Worm (Caenorhabditis elegans): Measurements from ENCODE around the gene F28A10.8.
"Not testable (repeated sequence)": the region's sequence is repeated elsewhere in the genome, so short reads cannot be mapped to it uniquely, and the experiment has no call there.

F28A10.8 gene

ce11 chrII:868240-868864 lies 30.0 kb upstream of the F28A10.8 start, which contains the start of gene fbxc-51:
Gene fbxc-51, plus strand, starts transcription at chrII:868814.
- TF ChIP-seq nhr-102 (tag; optimal IDR thresholded peaks at IDR 0.05) (no peak), R02D3.7 (tag; optimal IDR thresholded peaks at IDR 0.05) (no peak), lin-15B (tag; optimal IDR thresholded peaks at IDR 0.05) (no peak), ceh-32 (tag; optimal IDR thresholded peaks at IDR 0.05; ENCODE audit: poor library complexity) (no peak), egl-27 (tag; optimal IDR thresholded peaks at IDR 0.05) (no peak), daf-12 (tag; optimal IDR thresholded peaks at IDR 0.05) (no peak), dmd-8 (GFP tag; IDR thresholded peaks at IDR 0.05) (no peak), daf-19 (GFP tag; conservative IDR thresholded peaks at IDR 0.05) (no peak), mes-2 (tag; optimal IDR thresholded peaks at IDR 0.05; ENCODE audit: poor library complexity, severe bottlenecking) (no peak), nhr-11 (tag; optimal IDR thresholded peaks at IDR 0.05) (no peak), lir-3 (tag; optimal IDR thresholded peaks at IDR 0.05) (no peak), tag-97 (GFP tag; IDR thresholded peaks at IDR 0.05) (no peak), mdl-1 (tag; optimal IDR thresholded peaks at IDR 0.05) (no peak), dmd-6 (GFP tag; IDR thresholded peaks at IDR 0.05) (no peak), F44E2.7 (GFP tag; IDR thresholded peaks at IDR 0.05) (no peak), Y5F2A.4 (GFP tag; optimal IDR thresholded peaks at IDR 0.05) (no peak), madf-5 (GFP tag; IDR thresholded peaks at IDR 0.05) (no peak), F37D6.2 (tag; optimal IDR thresholded peaks at IDR 0.05) (no peak)

- TF ChIP-seq aha-1 (tag) (peak; percentile 35), Y105C5A.15 (GFP tag; IDR thresholded peaks at IDR 0.05) (no peak)
Measured at ce11 chrII:866801-867200, 28.5 kb upstream of the F28A10.8 start, which contains the start of gene Y46B2A.3. Gene Y46B2A.3, minus strand, starts transcription at chrII:866901.

ce11 chrII:861564-861963 lies 23.2 kb upstream of the F28A10.8 start, which contains the start of gene Y46B2A.4:
Gene Y46B2A.4, plus strand, starts transcription at chrII:861864.
- TF ChIP-seq R02D3.7 (tag; optimal IDR thresholded peaks at IDR 0.05) (no peak), Y48G9A.11 (GFP tag; IDR thresholded peaks at IDR 0.05) (no peak), lir-3 (tag; optimal IDR thresholded peaks at IDR 0.05) (no peak), lsy-2 (tag; optimal IDR thresholded peaks at IDR 0.05) (no peak), rbr-2 (tag; optimal IDR thresholded peaks at IDR 0.05) (no peak), nhr-28 (tag; optimal IDR thresholded peaks at IDR 0.05) (no peak), lin-39 (tag; optimal IDR thresholded peaks at IDR 0.05) (no peak), spr-3 (GFP tag; optimal IDR thresholded peaks at IDR 0.05) (no peak), daf-12 (tag; optimal IDR thresholded peaks at IDR 0.05) (no peak), hif-1 (tag; optimal IDR thresholded peaks at IDR 0.05) (no peak), arid-1 (GFP tag; conservative IDR thresholded peaks at IDR 0.05) (no peak), ceh-82 (tag; optimal IDR thresholded peaks at IDR 0.05) (no peak), egl-43 (GFP tag; IDR thresholded peaks at IDR 0.05) (no peak)

- not testable (repeated sequence) for TF ChIP-seq zfp-3 (GFP tag; conservative IDR thresholded peaks at IDR 0.05); tra-1 (GFP tag; IDR thresholded peaks at IDR 0.05); fkh-10 (GFP tag; optimal IDR thresholded peaks at IDR 0.05)
Measured at ce11 chrII:850567-850966, 12.3 kb upstream of the F28A10.8 start, which contains the start of gene F28A10.5. Gene F28A10.5, minus strand, starts transcription at chrII:850667.

ce11 chrII:848519-848918 lies 10.2 kb upstream of the F28A10.8 start, which contains the start of the genes acdh-9 and F28A10.13:
Gene acdh-9, minus strand, starts transcription at chrII:848603.
Gene F28A10.13, plus strand, starts transcription at chrII:848812.
- TF ChIP-seq nhr-76 (tag; optimal IDR thresholded peaks at IDR 0.05) (peak; percentile 62), dmd-6 (GFP tag; IDR thresholded peaks at IDR 0.05) (peak; percentile 83), mdl-1 (tag; optimal IDR thresholded peaks at IDR 0.05) (peak; percentile 79 to 96), dve-1 (tag; optimal IDR thresholded peaks at IDR 0.05; ENCODE audit: insufficient read depth) (peak; percentile 88), daf-16 (GFP tag; optimal IDR thresholded peaks at IDR 0.05) (no peak), daf-16 (tag; optimal IDR thresholded peaks at IDR 0.05) (peak; percentile 73), ceh-20 (GFP tag; IDR thresholded peaks at IDR 0.05) (0 out of 2 replicates have a peak, but pooled peaks have one; percentile 15), ces-1 (GFP tag; optimal IDR thresholded peaks at IDR 0.05) (no peak), hmg-1.1 (GFP tag; IDR thresholded peaks at IDR 0.05) (peak; percentile 52; the same call in 1 of the 2 replicates), lsy-2 (tag; optimal IDR thresholded peaks at IDR 0.05) (peak in 1 of 2 experiments; percentile 58), T20F7.1 (GFP tag; optimal IDR thresholded peaks at IDR 0.05) (peak; percentile 62), ceh-44 (GFP tag; IDR thresholded peaks at IDR 0.05) (no peak), lin-38 (GFP tag; IDR thresholded peaks at IDR 0.05) (peak; percentile 27; the same call in 1 of the 2 replicates), Y75B8A.6 (GFP tag; IDR thresholded peaks at IDR 0.05) (no peak)

All from whole organism, L4 larva.